Comparison of ENCODE assay signal across 8 worm cellular contexts in the genomic region with DNA sequence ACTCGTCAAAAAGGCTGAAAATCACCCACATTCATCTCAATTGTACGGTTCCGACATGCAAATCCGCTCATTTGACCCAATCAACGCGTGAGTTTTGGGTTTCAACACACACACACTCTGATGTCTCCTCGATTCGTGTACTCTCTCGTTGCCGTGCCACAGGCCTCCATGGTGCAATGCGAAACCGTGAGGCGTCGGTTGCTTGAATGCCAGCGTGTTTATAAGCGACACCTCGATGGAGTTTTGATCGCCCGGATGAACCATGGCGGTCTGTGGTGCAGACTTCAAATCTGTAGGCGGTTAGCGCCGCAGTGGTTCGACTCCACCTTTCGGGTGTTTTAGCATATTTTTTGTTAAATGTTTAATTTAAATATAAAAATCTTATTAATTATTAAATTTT.
TF ChIP-seq lines count a peak whose summit lies in the region.

No protein-coding gene starts in this region.

TF ChIP-seq in whole organism, L1 larva, 84 proteins besides CTCF, POLR2A, EP300 and RAD21 (continues in another document):
- TF ChIP-seq ama-1 (optimal IDR thresholded peaks at IDR 0.05; lab: Kevin White, UChicago) (peak; percentile 68), efl-1 (optimal IDR thresholded peaks at IDR 0.05; lab: Kevin White, UChicago) (peak; percentile 64 to 75), efl-1 (GFP tag; optimal IDR thresholded peaks at IDR 0.05 in 1 of 2; lab: Kevin White, UChicago) (peak; percentile 55 to 97), F16B12.6 (tag; optimal IDR thresholded peaks at IDR 0.05; lab: Kevin White, UChicago) (peak; percentile 27), nhr-90 (tag; optimal IDR thresholded peaks at IDR 0.05; lab: Kevin White, UChicago; ENCODE audit: poor library complexity) (peak; percentile 89), fkh-4 (tag; optimal IDR thresholded peaks at IDR 0.05; lab: Kevin White, UChicago; ENCODE audit: borderline replicate concordance) (no peak), ceh-88 (GFP tag; IDR thresholded peaks at IDR 0.05; lab: Robert Waterston, UW) (0 out of 2 replicates have a peak, but pooled peaks have one; percentile 28), nhr-19 (GFP tag; conservative IDR thresholded peaks at IDR 0.05; lab: Robert Waterston, UW) (peak; percentile 83), unc-98 (GFP tag; IDR thresholded peaks at IDR 0.05; lab: Robert Waterston, UW) (peak; percentile 54; the same call in 1 of the 2 replicates)

TF ChIP-seq in whole organism, L2 larva, 48 proteins besides CTCF, POLR2A, EP300 and RAD21 (continues in another document):
- TF ChIP-seq zag-1 (tag; optimal IDR thresholded peaks at IDR 0.05; lab: Kevin White, UChicago) (no peak), nhr-25 (tag; optimal IDR thresholded peaks at IDR 0.05; lab: Kevin White, UChicago) (peak; percentile 9), nhr-23 (tag; optimal IDR thresholded peaks at IDR 0.05; lab: Kevin White, UChicago) (no peak), nhr-21 (tag; optimal IDR thresholded peaks at IDR 0.05; lab: Kevin White, UChicago) (peak; percentile 12), unc-55 (GFP tag; optimal IDR thresholded peaks at IDR 0.05; lab: Kevin White, UChicago) (peak; percentile 2), gmeb-1 (tag; optimal IDR thresholded peaks at IDR 0.05; lab: Kevin White, UChicago) (peak; percentile 79), nhr-12 (tag; optimal IDR thresholded peaks at IDR 0.05; lab: Kevin White, UChicago) (no peak), mab-5 (tag; optimal IDR thresholded peaks at IDR 0.05; lab: Kevin White, UChicago) (no peak), ztf-11 (tag; optimal IDR thresholded peaks at IDR 0.05; lab: Kevin White, UChicago) (no peak), egl-27 (tag; optimal IDR thresholded peaks at IDR 0.05; lab: Kevin White, UChicago) (no peak), crh-2 (tag; optimal IDR thresholded peaks at IDR 0.05; lab: Kevin White, UChicago) (peak; percentile 37)

TF ChIP-seq in whole organism, L3 larva, 47 proteins besides CTCF, POLR2A, EP300 and RAD21 (continues in another document):
- TF ChIP-seq sea-2 (GFP tag; optimal IDR thresholded peaks at IDR 0.05; lab: Kevin White, UChicago): no peak
- no peak for TF ChIP-seq unc-39 (tag; optimal IDR thresholded peaks at IDR 0.05; lab: Kevin White, UChicago)
- no peak for TF ChIP-seq fkh-10 (GFP tag; optimal IDR thresholded peaks at IDR 0.05; lab: Kevin White, UChicago)
- TF ChIP-seq mml-1 (tag; optimal IDR thresholded peaks at IDR 0.05; lab: Kevin White, UChicago): no peak
- no peak for TF ChIP-seq nhr-12 (tag; optimal IDR thresholded peaks at IDR 0.05; lab: Kevin White, UChicago)
- TF ChIP-seq mdl-1 (tag; optimal IDR thresholded peaks at IDR 0.05; lab: Kevin White, UChicago): no peak
- TF ChIP-seq skn-1 (tag; optimal IDR thresholded peaks at IDR 0.05; lab: Kevin White, UChicago): peak; percentile 40
- peak; percentile 13 for TF ChIP-seq pha-4 (tag; optimal IDR thresholded peaks at IDR 0.05; lab: Kevin White, UChicago)
- TF ChIP-seq egl-27 (tag; optimal IDR thresholded peaks at IDR 0.05; lab: Kevin White, UChicago): no peak
- no peak for TF ChIP-seq jun-1 (tag; optimal IDR thresholded peaks at IDR 0.05; lab: Kevin White, UChicago)
- peak; percentile 65 for TF ChIP-seq lin-39 (tag; optimal IDR thresholded peaks at IDR 0.05; lab: Kevin White, UChicago)
- TF ChIP-seq ztf-11 (tag; optimal IDR thresholded peaks at IDR 0.05; lab: Kevin White, UChicago): no peak

TF ChIP-seq in whole organism, L4 larva, 104 proteins besides CTCF, POLR2A, EP300 and RAD21 (continues in another document):
- TF ChIP-seq Y5F2A.4 (GFP tag; optimal IDR thresholded peaks at IDR 0.05; lab: Kevin White, UChicago) (no peak), aha-1 (tag; lab: Kevin White, UChicago) (peak; percentile 58), lin-29 (GFP tag; IDR thresholded peaks at IDR 0.05; lab: Robert Waterston, UW) (no peak), cey-2 (tag; optimal IDR thresholded peaks at IDR 0.05; lab: Kevin White, UChicago; ENCODE audit: borderline replicate concordance, insufficient read depth) (no peak), F26F4.8 (GFP tag; conservative IDR thresholded peaks at IDR 0.05; lab: Robert Waterston, UW) (no peak), zfp-2 (tag; optimal IDR thresholded peaks at IDR 0.05; lab: Kevin White, UChicago) (no peak), pqm-1 (tag; optimal IDR thresholded peaks at IDR 0.05; lab: Kevin White, UChicago) (no peak), nhr-76 (tag; optimal IDR thresholded peaks at IDR 0.05; lab: Kevin White, UChicago) (no peak), hlh-11 (tag; optimal IDR thresholded peaks at IDR 0.05; lab: Kevin White, UChicago) (peak; percentile 48), lir-3 (tag; optimal IDR thresholded peaks at IDR 0.05; lab: Kevin White, UChicago) (no peak), egl-27 (tag; optimal IDR thresholded peaks at IDR 0.05; lab: Kevin White, UChicago) (no peak), mep-1 (tag; optimal IDR thresholded peaks at IDR 0.05; lab: Kevin White, UChicago) (peak; percentile 66)

TF ChIP-seq in whole organism, early embryonic, 17 proteins besides CTCF, POLR2A, EP300 and RAD21:
- TF ChIP-seq aly-1 (tag; optimal IDR thresholded peaks at IDR 0.05; lab: Kevin White, UChicago) (no peak), scrt-1 (GFP tag; IDR thresholded peaks at IDR 0.05; lab: Robert Waterston, UW) (0 out of 2 replicates have a peak, but pooled peaks have one; percentile 37), hmg-4 (GFP tag; optimal IDR thresholded peaks at IDR 0.05; lab: Kevin White, UChicago) (peak; percentile 62), hmbx-1 (tag; optimal IDR thresholded peaks at IDR 0.05; lab: Kevin White, UChicago) (no peak), F13C5.2 (tag; optimal IDR thresholded peaks at IDR 0.05; lab: Kevin White, UChicago) (no peak)

TF ChIP-seq in whole organism, late embryonic, 69 proteins besides CTCF, POLR2A, EP300 and RAD21:
- TF ChIP-seq unc-42 (tag; optimal IDR thresholded peaks at IDR 0.05; lab: Kevin White, UChicago) (no peak), ceh-34 (tag; optimal IDR thresholded peaks at IDR 0.05; lab: Kevin White, UChicago) (peak; percentile 63), hlh-30 (tag; optimal IDR thresholded peaks at IDR 0.05; lab: Kevin White, UChicago; ENCODE audit: insufficient read depth) (peak; percentile 20), pax-1 (tag; optimal IDR thresholded peaks at IDR 0.05; lab: Kevin White, UChicago) (no peak), hlh-6 (tag; optimal IDR thresholded peaks at IDR 0.05; lab: Kevin White, UChicago) (no peak), pqm-1 (tag; optimal IDR thresholded peaks at IDR 0.05; lab: Kevin White, UChicago) (no peak), Y22D7AL.16 (tag; optimal IDR thresholded peaks at IDR 0.05; lab: Kevin White, UChicago) (peak; percentile 15), ceh-48 (tag; optimal IDR thresholded peaks at IDR 0.05; lab: Kevin White, UChicago) (no peak), nfya-1 (tag; optimal IDR thresholded peaks at IDR 0.05; lab: Kevin White, UChicago) (peak; percentile 25), tbx-2 (tag; optimal IDR thresholded peaks at IDR 0.05; lab: Kevin White, UChicago) (no peak), ceh-2 (tag; optimal IDR thresholded peaks at IDR 0.05; lab: Kevin White, UChicago) (no peak), C08G9.2 (tag; optimal IDR thresholded peaks at IDR 0.05; lab: Kevin White, UChicago) (no peak), ets-4 (tag; optimal IDR thresholded peaks at IDR 0.05; lab: Kevin White, UChicago) (no peak), npax-4 (tag; optimal IDR thresholded peaks at IDR 0.05; lab: Kevin White, UChicago) (no peak), ceh-14 (tag; optimal IDR thresholded peaks at IDR 0.05; lab: Kevin White, UChicago) (no peak)
TF ChIP-seq in whole organism, late embryonic: peak in this region for 4.

TF ChIP-seq in whole organism, mixed stage, embryonic, 35 proteins besides CTCF, POLR2A, EP300 and RAD21:
- TF ChIP-seq pha-4 (tag; optimal IDR thresholded peaks at IDR 0.05; lab: Kevin White, UChicago): peak; percentile 24
- TF ChIP-seq nhr-2 (tag; optimal IDR thresholded peaks at IDR 0.05; lab: Kevin White, UChicago): peak; percentile 5
- TF ChIP-seq lin-13 (tag; optimal IDR thresholded peaks at IDR 0.05; lab: Kevin White, UChicago): peak; percentile 35
- peak; percentile 9 for TF ChIP-seq cnd-1 (tag; optimal IDR thresholded peaks at IDR 0.05; lab: Kevin White, UChicago)
- TF ChIP-seq zip-8 (tag; optimal IDR thresholded peaks at IDR 0.05; lab: Kevin White, UChicago): no peak
- no peak for TF ChIP-seq snpc-4 (tag; optimal IDR thresholded peaks at IDR 0.05; lab: Kevin White, UChicago)
- no peak for TF ChIP-seq bed-3 (GFP tag; optimal IDR thresholded peaks at IDR 0.05; lab: Kevin White, UChicago)
- no peak for TF ChIP-seq lsy-2 (tag; optimal IDR thresholded peaks at IDR 0.05; lab: Kevin White, UChicago)
- peak; percentile 9 for TF ChIP-seq mep-1 (tag; optimal IDR thresholded peaks at IDR 0.05; lab: Kevin White, UChicago)

TF ChIP-seq in whole organism, young adult, 124 proteins besides CTCF, POLR2A, EP300 and RAD21 (continues in another document):
- TF ChIP-seq F33H1.4 (GFP tag; IDR thresholded peaks at IDR 0.05; lab: Robert Waterston, UW): peak; percentile 46
- no peak for TF ChIP-seq dpff-1 (tag; optimal IDR thresholded peaks at IDR 0.05; lab: Kevin White, UChicago)
- no peak for TF ChIP-seq F57C9.4 (tag; optimal IDR thresholded peaks at IDR 0.05; lab: Kevin White, UChicago)
- no peak for TF ChIP-seq xnd-1 (tag; optimal IDR thresholded peaks at IDR 0.05; lab: Kevin White, UChicago)
- peak; percentile 71; the same call in 1 of the 2 replicates for TF ChIP-seq pbrm-1 (GFP tag; IDR thresholded peaks at IDR 0.05; lab: Robert Waterston, UW)
- TF ChIP-seq lin-26 (GFP tag; IDR thresholded peaks at IDR 0.05; lab: Robert Waterston, UW): peak; percentile 66
- TF ChIP-seq tlf-1 (GFP tag; optimal IDR thresholded peaks at IDR 0.05; lab: Kevin White, UChicago): peak; percentile 52
- peak; percentile 59 for TF ChIP-seq B0261.1 (tag; optimal IDR thresholded peaks at IDR 0.05; lab: Kevin White, UChicago)
- no peak for TF ChIP-seq hlh-12 (tag; optimal IDR thresholded peaks at IDR 0.05; lab: Kevin White, UChicago)
- TF ChIP-seq Y56A3A.18 (GFP tag; IDR thresholded peaks at IDR 0.05; lab: Robert Waterston, UW): 0 out of 2 replicates have a peak, but pooled peaks have one; percentile 56
- 0 out of 2 replicates have a peak, but pooled peaks have one; percentile 24 for TF ChIP-seq bed-2 (GFP tag; IDR thresholded peaks at IDR 0.05; lab: Robert Waterston, UW)
- TF ChIP-seq F22D6.2 (tag; optimal IDR thresholded peaks at IDR 0.05; lab: Kevin White, UChicago): no peak
- TF ChIP-seq B0336.3 (GFP tag; IDR thresholded peaks at IDR 0.05; lab: Robert Waterston, UW): peak; percentile 55; the same call in 1 of the 2 replicates
- no peak for TF ChIP-seq F52B5.7 (tag; optimal IDR thresholded peaks at IDR 0.05; lab: Kevin White, UChicago)
- TF ChIP-seq hmg-1.2 (GFP tag; IDR thresholded peaks at IDR 0.05; lab: Robert Waterston, UW): peak; percentile 96
- TF ChIP-seq Y95B8A.8 (GFP tag; IDR thresholded peaks at IDR 0.05; lab: Robert Waterston, UW): peak; percentile 57; the same call in 1 of the 2 replicates
- TF ChIP-seq hmg-20 (GFP tag; IDR thresholded peaks at IDR 0.05; lab: Robert Waterston, UW): peak; percentile 51; the same call in 1 of the 2 replicates
- peak; percentile 80 for TF ChIP-seq dox-1 (GFP tag; IDR thresholded peaks at IDR 0.05; lab: Robert Waterston, UW)
- TF ChIP-seq aptf-3 (GFP tag; IDR thresholded peaks at IDR 0.05; lab: Robert Waterston, UW): 0 out of 2 replicates have a peak, but pooled peaks have one; percentile 48
- peak; percentile 41 for TF ChIP-seq repo-1 (tag; optimal IDR thresholded peaks at IDR 0.05; lab: Kevin White, UChicago)
